Worm (Caenorhabditis elegans) whole organism, midembryonic: ENCODE measurements around the gene ZC204.13.

Experiments used
- T22C8.4 ChIP-seq: fragments of 200-800 bp; sonication (Bioruptor generic); IDR thresholded peaks from 2 replicates; pipeline ENCODE4 v1.3.6; 2022; ENCODE audit warnings: missing genetic modification characterization, missing compliant biosample characterization
- cog-1 ChIP-seq: sonication (generic microtip); optimal IDR thresholded peaks from 2 replicates; lab custom pipeline; 2016; ENCODE audit warnings: missing genetic modification characterization, missing compliant biosample characterization
- flt-1 ChIP-seq: fragments of 200-800 bp; sonication (Bioruptor generic); IDR thresholded peaks from 2 replicates; pipeline ENCODE4 v1.3.6; 2022; ENCODE audit warnings: missing genetic modification characterization, missing compliant biosample characterization
- klf-2 ChIP-seq: fragments of 200-800 bp; sonication (Bioruptor generic); conservative IDR thresholded peaks from 2 replicates; pipeline ENCODE4 v1.3.6; 2022; ENCODE audit warnings: missing genetic modification reagents, missing genetic modification characterization, missing compliant biosample characterization
- med-1 ChIP-seq: sonication (generic microtip); optimal IDR thresholded peaks from 2 replicates; lab custom pipeline; 2017; ENCODE audit warnings: missing genetic modification characterization, mild to moderate bottlenecking, missing compliant biosample characterization, antibody characterized with exemption, missing genetic modification reagents; ENCODE audit not compliant: insufficient read depth
- ref-1 ChIP-seq: fragments of 200-800 bp; sonication (Bioruptor generic); conservative IDR thresholded peaks from 2 replicates; pipeline ENCODE4 v1.3.6; 2022; ENCODE audit warnings: missing genetic modification reagents, missing genetic modification characterization, missing compliant biosample characterization
- tab-1 ChIP-seq: fragments of 200-800 bp; sonication (Bioruptor generic); IDR thresholded peaks from 2 replicates; pipeline ENCODE4 v1.3.6; 2022; ENCODE audit warnings: missing genetic modification characterization, missing compliant biosample characterization
- ztf-29 ChIP-seq: fragments of 200-800 bp; sonication (Bioruptor generic); IDR thresholded peaks from 2 replicates; pipeline ENCODE4 v1.3.6; 2022; ENCODE audit warnings: missing genetic modification reagents, missing genetic modification characterization, missing compliant biosample characterization

DNA sequence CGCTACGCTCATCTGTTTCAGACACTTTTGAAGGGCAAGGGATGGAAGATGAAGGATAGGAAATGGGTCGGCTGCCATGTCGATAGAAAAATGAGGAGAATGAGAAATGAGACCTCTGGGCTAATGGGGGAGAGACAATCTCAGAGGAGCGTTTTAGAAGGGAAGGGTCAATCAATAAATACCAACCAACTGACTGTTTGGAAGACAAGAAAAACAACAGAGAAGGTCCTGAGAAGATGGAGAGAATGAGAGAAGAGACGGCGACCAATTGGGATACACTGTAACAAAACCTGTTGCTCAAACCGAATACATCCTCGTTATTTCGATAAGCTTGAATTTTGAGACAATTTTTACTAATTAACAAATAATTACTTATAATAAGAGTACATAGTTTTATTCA is 7.4 kb downstream of the ZC204.13 start, which contains the start of gene fbxb-15:
- TF ChIP-seq ref-1 (GFP tag; lab: Robert Waterston, UW), result no peak
- no peak for TF ChIP-seq tab-1 (GFP tag; lab: Robert Waterston, UW)
- TF ChIP-seq ztf-29, result no peak
- no peak for TF ChIP-seq flt-1
- TF ChIP-seq T22C8.4 (GFP tag; lab: Robert Waterston, UW), result no peak
- no peak for TF ChIP-seq klf-2 (GFP tag; lab: Robert Waterston, UW)
- TF ChIP-seq cog-1 (tag; lab: Kevin White, UChicago), result no peak
- TF ChIP-seq med-1 (GFP tag; lab: Kevin White, UChicago), result no peak
